Worm (Caenorhabditis elegans) whole organism, late embryonic: ENCODE data around the gene gba-3.

Experiments
- C38D4.7 ChIP-seq: fragments of 200-800 bp; sonication (Bioruptor generic); optimal IDR thresholded peaks from 2 replicates; lab custom pipeline; 2018; ENCODE audit warnings: mild to moderate bottlenecking, missing genetic modification characterization, moderate library complexity, missing compliant biosample characterization
- K02D7.2 ChIP-seq: sonication (generic microtip); optimal IDR thresholded peaks from 2 replicates; lab custom pipeline; 2017; ENCODE audit warnings: mild to moderate bottlenecking, missing genetic modification characterization, missing compliant biosample characterization
- ama-1 ChIP-seq: fragments of 150-350 bp; optimal IDR thresholded peaks from 2 replicates; lab custom pipeline; 2014
- ceh-24 ChIP-seq: sonication (generic microtip); optimal IDR thresholded peaks from 2 replicates; lab custom pipeline; 2016; ENCODE audit warnings: mild to moderate bottlenecking, missing genetic modification characterization, missing compliant biosample characterization
- ceh-9 ChIP-seq: sonication (generic microtip); optimal IDR thresholded peaks from 2 replicates; lab custom pipeline; 2016; ENCODE audit warnings: mild to moderate bottlenecking, missing genetic modification characterization, inconsistent platforms, missing compliant biosample characterization
- che-1 ChIP-seq: sonication (generic microtip); optimal IDR thresholded peaks from 2 replicates; lab custom pipeline; 2016; ENCODE audit warnings: mild to moderate bottlenecking, missing genetic modification characterization, missing compliant biosample characterization
- elt-2 ChIP-seq: sonication (generic microtip); optimal IDR thresholded peaks from 2 replicates; lab custom pipeline; 2016; ENCODE audit warnings: missing genetic modification reagents, missing genetic modification characterization, missing compliant biosample characterization
- nfya-1 ChIP-seq: sonication (generic microtip); optimal IDR thresholded peaks from 2 replicates; lab custom pipeline; 2017; ENCODE audit warnings: missing genetic modification characterization, mild to moderate bottlenecking, missing compliant biosample characterization, antibody characterized with exemption, moderate library complexity
- nhr-11 ChIP-seq: fragments of 150-350 bp; optimal IDR thresholded peaks from 2 replicates; lab custom pipeline; 2014; ENCODE audit warnings: missing biosample characterization, missing genetic modification characterization
- pat-9 ChIP-seq: fragments of 200-800 bp; sonication (Bioruptor generic); optimal IDR thresholded peaks from 2 replicates; lab custom pipeline; 2018; ENCODE audit warnings: mild to moderate bottlenecking, missing genetic modification characterization, moderate library complexity, missing compliant biosample characterization
- pha-4 ChIP-seq: fragments of 150-350 bp; optimal IDR thresholded peaks from 2 replicates; lab custom pipeline; 2018; ENCODE audit warnings: missing biosample characterization, missing genetic modification reagents, missing genetic modification characterization

ce11 chrIV:17435228-17435627, 37.9 kb upstream of the gba-3 start:
- TF ChIP-seq nhr-11 (tag; lab: Kevin White, UChicago) = no peak
- no peak for TF ChIP-seq nfya-1 (tag; lab: Kevin White, UChicago)
- no peak for TF ChIP-seq ceh-9 (tag; lab: Kevin White, UChicago)
- no peak for TF ChIP-seq K02D7.2
- no peak for TF ChIP-seq elt-2 (tag; lab: Kevin White, UChicago)
- TF ChIP-seq pat-9 (tag; lab: Kevin White, UChicago) = no peak
- no peak for TF ChIP-seq che-1 (tag; lab: Kevin White, UChicago)
- TF ChIP-seq C38D4.7 (GFP tag; lab: Kevin White, UChicago) = no peak
- TF ChIP-seq ceh-24 (tag; lab: Kevin White, UChicago) = no peak
- TF ChIP-seq ama-1 = no peak
- no peak for TF ChIP-seq pha-4
